Worm (Caenorhabditis elegans) whole organism, young adult: ENCODE data around the gene F38H4.6.

Source experiments
- B0336.3 ChIP-seq: fragments of 200-800 bp; sonication (Bioruptor generic); IDR thresholded peaks from 2 replicates; pipeline ENCODE4 v1.3.6; 2022; ENCODE audit warnings: missing genetic modification characterization, missing compliant biosample characterization
- F22D6.2 ChIP-seq: sonication (generic microtip); optimal IDR thresholded peaks from 2 replicates; lab custom pipeline; 2016; ENCODE audit warnings: mild to moderate bottlenecking, missing genetic modification characterization, missing compliant biosample characterization
- Y53G8AR.9 ChIP-seq: fragments of 200-800 bp; sonication (Bioruptor generic); conservative IDR thresholded peaks from 2 replicates; pipeline ENCODE4 v1.3.6; 2022; ENCODE audit warnings: missing genetic modification reagents, missing genetic modification characterization, missing compliant biosample characterization
- efl-1 ChIP-seq: fragments of 150-350 bp; optimal IDR thresholded peaks from 2 replicates; lab custom pipeline; 2014; ENCODE audit warnings: missing biosample characterization, missing genetic modification reagents, missing genetic modification characterization
- hmg-1.2 ChIP-seq: fragments of 200-800 bp; sonication (Bioruptor generic); IDR thresholded peaks from 2 replicates; pipeline ENCODE4 v1.3.6; 2022; ENCODE audit warnings: missing genetic modification reagents, missing genetic modification characterization, missing compliant biosample characterization
- lag-1 ChIP-seq: fragments of 200-800 bp; sonication (Bioruptor generic); IDR thresholded peaks from 2 replicates; pipeline ENCODE4 v1.3.6; 2022; ENCODE audit warnings: missing genetic modification reagents, missing genetic modification characterization, missing compliant biosample characterization
- nfya-1 ChIP-seq: sonication (generic microtip); optimal IDR thresholded peaks from 2 replicates; lab custom pipeline; 2017; ENCODE audit warnings: antibody characterized with exemption, missing compliant biosample characterization, missing genetic modification characterization, borderline replicate concordance; ENCODE audit not compliant: insufficient read depth
- pha-4 ChIP-seq: fragments of 150-350 bp; sonication (generic microtip); optimal IDR thresholded peaks from 2 replicates; lab custom pipeline; 2014; ENCODE audit warnings: missing biosample characterization, missing genetic modification reagents, missing genetic modification characterization
- snpc-4 ChIP-seq, 5 experiments: fragments of 150-350 bp in 1 of 5; sonication (generic microtip) in 4 of 5; optimal IDR thresholded peaks; 2 replicates each; lab custom pipeline; 2014 to 2018; ENCODE audit warnings: missing genetic modification characterization in 5 of 5, missing biosample characterization in 3 of 5, antibody characterized with exemption in 2 of 5, mild to moderate bottlenecking in 2 of 5, missing compliant biosample characterization in 2 of 5, missing genotype in 2 of 5, moderate library complexity in 2 of 5, missing genetic modification reagents in 1 of 5
- ztf-28 ChIP-seq: fragments of 200-800 bp; sonication (Bioruptor generic); IDR thresholded peaks from 2 replicates; pipeline ENCODE4 v1.3.6; 2022; ENCODE audit warnings: missing genetic modification reagents, missing genetic modification characterization, missing compliant biosample characterization

DNA sequence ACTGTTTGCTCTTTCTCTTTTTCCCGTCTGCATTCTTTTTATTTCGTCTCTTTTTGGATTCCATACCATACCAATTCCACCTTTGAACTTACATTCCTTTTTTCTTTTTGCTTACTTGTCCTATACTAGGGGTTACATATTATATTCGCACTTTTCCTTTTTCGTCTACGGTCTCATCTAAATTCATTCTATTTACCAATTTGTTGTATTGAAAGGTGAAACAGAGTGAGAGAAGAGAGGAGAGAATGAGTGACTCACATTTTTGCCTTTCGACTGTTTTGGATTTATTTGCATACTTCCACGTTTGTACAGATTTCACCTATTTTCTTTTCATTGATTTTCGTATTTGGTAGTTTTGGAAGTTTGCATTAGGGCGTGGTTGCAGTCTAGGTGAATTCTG, 15.8 kb upstream of the F38H4.6 start:
- no peak for TF ChIP-seq Y53G8AR.9 (GFP tag; lab: Robert Waterston, UW)
- no peak for TF ChIP-seq nfya-1 (tag; lab: Kevin White, UChicago)
- TF ChIP-seq hmg-1.2 (GFP tag; lab: Robert Waterston, UW) = no peak
- no peak for TF ChIP-seq efl-1 (GFP tag; lab: Kevin White, UChicago)
- TF ChIP-seq pha-4 (tag; lab: Kevin White, UChicago) = no peak
- TF ChIP-seq B0336.3 (GFP tag; lab: Robert Waterston, UW) = no peak
- no peak for TF ChIP-seq ztf-28 (GFP tag; lab: Robert Waterston, UW)
- TF ChIP-seq F22D6.2 (tag; lab: Kevin White, UChicago) = no peak
- TF ChIP-seq snpc-4 (GFP tag; optimal IDR thresholded peaks at IDR 0.05; lab: Kevin White, UChicago) = no peak
- no peak for TF ChIP-seq snpc-4 (tag; optimal IDR thresholded peaks at IDR 0.05; lab: Kevin White, UChicago)
- TF ChIP-seq lag-1 (GFP tag; lab: Robert Waterston, UW) = no peak
